Fruit fly (Drosophila melanogaster) whole organism, embryonic: ENCODE measurements around the gene hng2.

ENCODE experiments used
- CG10462 ChIP-seq: fragments of 200-800 bp; sonication (Bioruptor generic); optimal IDR thresholded peaks from 2 replicates; lab custom pipeline; 2016; ENCODE audit warnings: missing biosample characterization, missing genetic modification characterization
- CG11560 ChIP-seq: fragments of 200-800 bp; sonication (Bioruptor generic); IDR thresholded peaks from 3 replicates; pipeline ENCODE4 v1.3.6; 2022; ENCODE audit warnings: missing biosample characterization, missing genetic modification characterization
- CG11695 ChIP-seq: fragments of 200-800 bp; sonication (Bioruptor generic); IDR thresholded peaks from 3 replicates; pipeline ENCODE4 v1.3.6; 2022; ENCODE audit warnings: missing biosample characterization, missing genetic modification characterization
- CG11696 ChIP-seq: fragments of 200-800 bp; sonication (Bioruptor generic); IDR thresholded peaks from 2 replicates; pipeline ENCODE4 v1.3.6; 2022; ENCODE audit warnings: missing biosample characterization, missing genetic modification characterization
- CG11723 ChIP-seq: fragments of 200-800 bp; sonication (Bioruptor generic); optimal IDR thresholded peaks from 2 replicates; lab custom pipeline; 2017; ENCODE audit warnings: missing biosample characterization, mild to moderate bottlenecking, missing genetic modification characterization
- CG12219 ChIP-seq: fragments of 200-800 bp; sonication (Bioruptor generic); optimal IDR thresholded peaks from 3 replicates; lab custom pipeline; 2018; ENCODE audit warnings: missing biosample characterization, mild to moderate bottlenecking, missing genetic modification characterization
- CG12391 ChIP-seq: fragments of 200-800 bp; sonication (Bioruptor generic); optimal IDR thresholded peaks from 3 replicates; lab custom pipeline; 2018; ENCODE audit warnings: missing biosample characterization, mild to moderate bottlenecking, missing genetic modification characterization, moderate library complexity
- CG13123 ChIP-seq: fragments of 200-800 bp; sonication (Bioruptor generic); optimal IDR thresholded peaks from 2 replicates; lab custom pipeline; 2016; ENCODE audit warnings: missing biosample characterization, missing genetic modification characterization
- CG14667 ChIP-seq: fragments of 200-800 bp; sonication (Bioruptor generic); IDR thresholded peaks from 2 replicates; pipeline ENCODE4 v1.3.6; 2022; ENCODE audit warnings: missing biosample characterization, missing genetic modification characterization
- CG14860 ChIP-seq: fragments of 200-800 bp; sonication (Bioruptor generic); IDR thresholded peaks from 3 replicates; pipeline ENCODE4 v1.3.6; 2022; ENCODE audit warnings: missing biosample characterization, missing genetic modification characterization; ENCODE audit not compliant: partially characterized antibody
- CG17568 ChIP-seq: fragments of 200-800 bp; sonication (Bioruptor generic); optimal IDR thresholded peaks from 2 replicates; lab custom pipeline; 2018; ENCODE audit warnings: missing biosample characterization, mild to moderate bottlenecking, missing genetic modification characterization, moderate library complexity
- CG17802 ChIP-seq: fragments of 200-800 bp; sonication (Bioruptor generic); optimal IDR thresholded peaks from 2 replicates; lab custom pipeline; 2018; ENCODE audit warnings: missing biosample characterization, mild to moderate bottlenecking, missing genetic modification characterization, moderate library complexity
- CG1792 ChIP-seq: fragments of 200-800 bp; sonication (Bioruptor generic); optimal IDR thresholded peaks from 2 replicates; lab custom pipeline; 2016; ENCODE audit warnings: missing biosample characterization, missing genetic modification characterization
- CG30431 ChIP-seq: fragments of 200-800 bp; sonication (Bioruptor generic); optimal IDR thresholded peaks from 2 replicates; lab custom pipeline; 2017; ENCODE audit warnings: missing biosample characterization, missing genetic modification characterization
- CG31224 ChIP-seq: fragments of 200-800 bp; sonication (Bioruptor generic); IDR thresholded peaks from 2 replicates; pipeline ENCODE4 v1.3.6; 2022; ENCODE audit warnings: missing biosample characterization, missing genetic modification characterization
- CG4328 ChIP-seq: fragments of 200-800 bp; sonication (Bioruptor generic); optimal IDR thresholded peaks from 3 replicates; lab custom pipeline; 2017; ENCODE audit warnings: missing biosample characterization, missing genetic modification reagents, missing genetic modification characterization
- CG4617 ChIP-seq: fragments of 200-800 bp; sonication (Bioruptor generic); optimal IDR thresholded peaks from 3 replicates; lab custom pipeline; 2016; ENCODE audit warnings: missing biosample characterization, missing genetic modification characterization, borderline replicate concordance
- CG6813 ChIP-seq: fragments of 200-800 bp; sonication (Bioruptor generic); optimal IDR thresholded peaks from 2 replicates; lab custom pipeline; 2017; ENCODE audit warnings: missing biosample characterization, missing genetic modification characterization, mild to moderate bottlenecking, moderate library complexity, missing genetic modification reagents
- CG7963 ChIP-seq: fragments of 200-800 bp; sonication (Bioruptor generic); IDR thresholded peaks from 3 replicates; pipeline ENCODE4 v1.3.6; 2022; ENCODE audit warnings: missing biosample characterization, missing genetic modification characterization; ENCODE audit not compliant: partially characterized antibody
- CG8089 ChIP-seq: fragments of 200-800 bp; sonication (Bioruptor generic); optimal IDR thresholded peaks from 3 replicates; lab custom pipeline; 2016; ENCODE audit warnings: missing biosample characterization, missing genetic modification characterization
- CG8924 ChIP-seq: fragments of 200-800 bp; optimal IDR thresholded peaks from 3 replicates; lab custom pipeline; 2019; ENCODE audit warnings: missing biosample characterization, mild to moderate bottlenecking, missing genetic modification characterization, moderate library complexity
- CG9727 ChIP-seq: fragments of 200-800 bp; sonication (Bioruptor generic); optimal IDR thresholded peaks from 3 replicates; lab custom pipeline; 2017; ENCODE audit warnings: missing biosample characterization, mild to moderate bottlenecking, missing genetic modification characterization
- Ets97D ChIP-seq: fragments of 200-800 bp; sonication (Bioruptor generic); optimal IDR thresholded peaks from 3 replicates; lab custom pipeline; 2016; ENCODE audit warnings: missing biosample characterization, missing genetic modification characterization
- Fer3 ChIP-seq: fragments of 200-800 bp; sonication (Bioruptor generic); optimal IDR thresholded peaks from 2 replicates; lab custom pipeline; 2018; ENCODE audit warnings: missing biosample characterization, mild to moderate bottlenecking, missing genetic modification characterization, moderate library complexity
- Pdp1 ChIP-seq, 2 experiments: fragments of 200-800 bp; sonication (Bioruptor generic); optimal IDR thresholded peaks; 3 replicates each; lab custom pipeline; 2016; ENCODE audit warnings: missing biosample characterization in 2 of 2, missing genetic modification characterization in 2 of 2, mild to moderate bottlenecking in 1 of 2, moderate library complexity in 1 of 2
- Ravus ChIP-seq: fragments of 200-800 bp; sonication (Bioruptor generic); IDR thresholded peaks from 2 replicates; pipeline ENCODE4 v1.3.6; 2022; ENCODE audit warnings: missing biosample characterization, missing genetic modification characterization
- YL-1 ChIP-seq: fragments of 200-800 bp; sonication (Bioruptor generic); optimal IDR thresholded peaks from 3 replicates; lab custom pipeline; 2017; ENCODE audit warnings: missing biosample characterization, mild to moderate bottlenecking, missing genetic modification characterization
- ac ChIP-seq: fragments of 200-800 bp; sonication (Bioruptor generic); optimal IDR thresholded peaks from 3 replicates; lab custom pipeline; 2017; ENCODE audit warnings: missing biosample characterization, mild to moderate bottlenecking, missing genetic modification characterization
- al ChIP-seq: fragments of 200-800 bp; sonication (Bioruptor generic); IDR thresholded peaks from 2 replicates; pipeline ENCODE4 v1.3.6; 2022; ENCODE audit warnings: missing biosample characterization, missing genetic modification characterization
- ap ChIP-seq: fragments of 200-800 bp; sonication (Bioruptor generic); IDR thresholded peaks from 2 replicates; pipeline ENCODE4 v1.3.6; 2022; ENCODE audit warnings: missing biosample characterization, missing genetic modification characterization
- az2 ChIP-seq: fragments of 200-800 bp; sonication (Bioruptor generic); optimal IDR thresholded peaks from 3 replicates; lab custom pipeline; 2016; ENCODE audit warnings: missing biosample characterization, missing genetic modification characterization
- bab2 ChIP-seq: fragments of 200-800 bp; sonication (Bioruptor generic); optimal IDR thresholded peaks from 2 replicates; lab custom pipeline; 2016; ENCODE audit warnings: missing biosample characterization, missing genetic modification characterization
- bigmax ChIP-seq: fragments of 200-800 bp; sonication (Bioruptor generic); optimal IDR thresholded peaks from 2 replicates; lab custom pipeline; 2018; ENCODE audit warnings: missing biosample characterization, mild to moderate bottlenecking, missing genetic modification characterization
- dati ChIP-seq: fragments of 200-800 bp; sonication (Bioruptor generic); IDR thresholded peaks from 2 replicates; pipeline ENCODE4 v1.3.6; 2022; ENCODE audit warnings: missing biosample characterization, missing genetic modification characterization
- dimm ChIP-seq: fragments of 200-800 bp; sonication (Bioruptor generic); IDR thresholded peaks from 2 replicates; pipeline ENCODE4 v1.3.6; 2022; ENCODE audit warnings: missing biosample characterization, missing genetic modification characterization
- dpn ChIP-seq, 2 experiments: fragments of 200-800 bp; sonication (Bioruptor generic); optimal IDR thresholded peaks; 3 replicates each; lab custom pipeline; 2016; ENCODE audit warnings: missing biosample characterization in 2 of 2, missing genetic modification characterization in 2 of 2
- ewg ChIP-seq: fragments of 200-800 bp; sonication (Bioruptor generic); optimal IDR thresholded peaks from 3 replicates; lab custom pipeline; 2017; ENCODE audit warnings: mild to moderate bottlenecking, missing biosample characterization, missing genetic modification reagents, missing genetic modification characterization
- fd102C ChIP-seq: fragments of 200-800 bp; sonication (Bioruptor generic); optimal IDR thresholded peaks from 2 replicates; lab custom pipeline; 2018; ENCODE audit warnings: missing biosample characterization, mild to moderate bottlenecking, missing genetic modification characterization, moderate library complexity
- fd96Cb ChIP-seq: fragments of 200-800 bp; sonication (Bioruptor generic); optimal IDR thresholded peaks from 2 replicates; lab custom pipeline; 2018; ENCODE audit warnings: missing biosample characterization, mild to moderate bottlenecking, missing genetic modification characterization, moderate library complexity
- insv ChIP-seq, 2 experiments: fragments of 200-800 bp; sonication (Bioruptor generic); optimal IDR thresholded peaks; 3 replicates each; lab custom pipeline; 2016 to 2018; ENCODE audit warnings: missing biosample characterization in 2 of 2, missing genetic modification characterization in 2 of 2
- knrl ChIP-seq: fragments of 200-800 bp; sonication (Bioruptor generic); IDR thresholded peaks from 3 replicates; pipeline ENCODE4 v1.3.6; 2022; ENCODE audit warnings: missing biosample characterization, missing genetic modification characterization; ENCODE audit not compliant: partially characterized antibody
- lab ChIP-seq: fragments of 200-800 bp; sonication (Bioruptor generic); optimal IDR thresholded peaks from 3 replicates; lab custom pipeline; 2017; ENCODE audit warnings: missing biosample characterization, missing genetic modification characterization, mild to moderate bottlenecking, moderate library complexity, missing genetic modification reagents
- lmd ChIP-seq: fragments of 200-800 bp; sonication (Bioruptor generic); IDR thresholded peaks from 2 replicates; pipeline ENCODE4 v1.3.6; 2022; ENCODE audit warnings: missing biosample characterization, missing genetic modification characterization
- luna ChIP-seq: fragments of 200-800 bp; sonication (Bioruptor generic); optimal IDR thresholded peaks from 2 replicates; lab custom pipeline; 2016; ENCODE audit warnings: missing biosample characterization, missing genetic modification characterization
- mirr ChIP-seq: fragments of 200-800 bp; sonication (Bioruptor generic); optimal IDR thresholded peaks from 3 replicates; lab custom pipeline; 2018; ENCODE audit warnings: missing biosample characterization, mild to moderate bottlenecking, missing genetic modification characterization
- peb ChIP-seq: fragments of 200-800 bp; sonication (Bioruptor generic); IDR thresholded peaks from 2 replicates; pipeline ENCODE4 v1.3.6; 2022; ENCODE audit warnings: missing biosample characterization, missing genetic modification characterization
- repo ChIP-seq: fragments of 200-800 bp; sonication (Bioruptor generic); optimal IDR thresholded peaks from 2 replicates; lab custom pipeline; 2016; ENCODE audit warnings: missing biosample characterization, missing genetic modification characterization
- sc ChIP-seq, 3 experiments: fragments of >200 bp in 2 of 3; fragments of 200-800 bp in 1 of 3; sonication (Bioruptor generic) in 1 of 3; optimal IDR thresholded peaks; 2 replicates in 2 of 3; 3 replicates in 1 of 3; lab custom pipeline; 2017; ENCODE audit warnings: mild to moderate bottlenecking in 1 of 3, missing biosample characterization in 1 of 3, missing genetic modification characterization in 1 of 3, missing genetic modification reagents in 1 of 3
- sug ChIP-seq: fragments of 200-800 bp; optimal IDR thresholded peaks from 2 replicates; lab custom pipeline; 2019; ENCODE audit warnings: missing biosample characterization, mild to moderate bottlenecking, missing genetic modification characterization, moderate library complexity
- tio ChIP-seq: fragments of 200-800 bp; sonication (Bioruptor generic); optimal IDR thresholded peaks from 2 replicates; lab custom pipeline; 2017; ENCODE audit warnings: missing biosample characterization, missing genetic modification characterization, inconsistent platforms

The hng2 gene

dm6 chr3R:8850616-8851015 lies 44.5 kb downstream of the hng2 start (continued):
- TF ChIP-seq ac (GFP tag; lab: Kevin White, UChicago) (peak; percentile 41), knrl (no peak), CG10462 (GFP tag; lab: Kevin White, UChicago) (no peak), peb (no peak), CG1792 (GFP tag; lab: Kevin White, UChicago) (no peak), CG4328 (GFP tag; lab: Kevin White, UChicago) (no peak), CG6813 (GFP tag; lab: Kevin White, UChicago) (peak; percentile 0), ap (no peak), Ravus (GFP tag; lab: Robert Waterston, UW) (no peak), CG31224 (GFP tag; lab: Robert Waterston, UW) (no peak), sc (optimal IDR thresholded peaks at IDR 0.05; lab: Kevin White, UChicago) (no peak), sc (GFP tag; optimal IDR thresholded peaks at IDR 0.05; lab: Kevin White, UChicago) (no peak), CG11696 (no peak), Pdp1 (GFP tag; optimal IDR thresholded peaks at IDR 0.05; lab: Kevin White, UChicago) (no peak), luna (no peak), bigmax (GFP tag; lab: Kevin White, UChicago) (no peak), CG7963 (GFP tag; lab: Robert Waterston, UW) (no peak), repo (no peak), CG17568 (no peak), lab (no peak), bab2 (GFP tag; lab: Kevin White, UChicago) (no peak), dpn (GFP tag; optimal IDR thresholded peaks at IDR 0.05; lab: Kevin White, UChicago) (no peak), az2 (GFP tag; lab: Kevin White, UChicago) (no peak), ewg (no peak), fd96Cb (tag; lab: Kevin White, UChicago) (no peak), sug (tag; lab: Kevin White, UChicago) (no peak), CG17802 (tag; lab: Kevin White, UChicago) (no peak), Ets97D (GFP tag; lab: Kevin White, UChicago) (no peak), CG8089 (no peak), CG13123 (GFP tag; lab: Kevin White, UChicago) (no peak), lmd (GFP tag; lab: Robert Waterston, UW) (no peak), CG12391 (tag; lab: Kevin White, UChicago) (no peak), YL-1 (GFP tag; lab: Kevin White, UChicago) (no peak), tio (no peak), CG11560 (no peak), CG30431 (no peak), CG11723 (GFP tag; lab: Kevin White, UChicago) (no peak), CG11695 (GFP tag; lab: Robert Waterston, UW) (no peak), Fer3 (tag; lab: Kevin White, UChicago) (no peak), dati (GFP tag; lab: Robert Waterston, UW) (no peak), CG8924 (tag; lab: Kevin White, UChicago) (peak; percentile 20), al (GFP tag; lab: Robert Waterston, UW) (no peak), CG4617 (GFP tag; lab: Kevin White, UChicago) (no peak), CG12219 (GFP tag; lab: Kevin White, UChicago) (no peak), CG14667 (no peak), dimm (no peak), CG9727 (GFP tag; lab: Kevin White, UChicago) (peak; percentile 45), insv (GFP tag; optimal IDR thresholded peaks at IDR 0.05; lab: Kevin White, UChicago) (peak in 1 of 2 experiments; percentile 1), mirr (no peak), CG14860 (no peak), fd102C (GFP tag; lab: Kevin White, UChicago) (peak; percentile 91)
